Fruit fly (Drosophila melanogaster) S2 (cell line): Measurements from ENCODE around the gene CG32638.

Experiments used
- CG8478 ChIP-seq: fragments of >200 bp; optimal IDR thresholded peaks from 2 replicates; lab custom pipeline; 2018
- CTCF ChIP-seq, 2 experiments: fragments of >200 bp; optimal IDR thresholded peaks; 2 replicates each; lab custom pipeline; 2018

dm6 chrX:13091859-13092258, 36.7 kb downstream of the CG32638 start:
- TF ChIP-seq CG8478 (lab: Kevin White, UChicago) (no peak), CTCF (optimal IDR thresholded peaks at IDR 0.05; lab: Kevin White, UChicago) (no peak)
